Worm (Caenorhabditis elegans): ENCODE data around the gene uncp-18.

DNA sequence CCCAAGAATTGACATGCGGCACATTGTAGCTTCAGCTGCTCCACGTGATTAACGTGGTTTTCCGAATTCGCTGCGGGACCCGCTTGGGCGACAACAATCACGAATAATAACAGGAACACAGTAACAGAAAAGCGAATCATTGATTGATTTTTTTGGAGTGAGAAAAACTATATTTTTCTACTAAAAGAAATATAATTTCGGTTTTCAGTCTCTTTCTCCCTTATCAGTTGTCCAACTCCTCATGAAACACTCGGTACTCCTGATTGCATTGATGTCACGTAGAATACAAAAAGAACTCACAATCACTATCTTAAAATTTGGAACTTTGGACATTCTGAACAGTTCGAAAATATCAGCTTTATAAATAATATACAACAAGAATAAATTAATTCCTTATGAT, 38.5 kb downstream of the uncp-18 start, which contains the start of gene Y66H1A.5:
- TF ChIP-seq elt-3 (tag; optimal IDR thresholded peaks at IDR 0.05): no peak
- TF ChIP-seq nhr-28 (tag; optimal IDR thresholded peaks at IDR 0.05): no peak
- no peak for TF ChIP-seq ztf-11 (tag; optimal IDR thresholded peaks at IDR 0.05)
- TF ChIP-seq pqm-1 (tag; optimal IDR thresholded peaks at IDR 0.05): peak; percentile 48
- no peak for TF ChIP-seq nhr-43 (tag; optimal IDR thresholded peaks at IDR 0.05; ENCODE audit: poor library complexity, severe bottlenecking)
- no peak for TF ChIP-seq unc-62 (GFP tag; optimal IDR thresholded peaks at IDR 0.05)
- TF ChIP-seq skn-1 (tag; optimal IDR thresholded peaks at IDR 0.05): no peak

Measured in whole organism, L3 larva.